Worm (Caenorhabditis elegans) whole organism, L2 larva: Measurements from ENCODE around the gene dhhc-6.
A peak's percentile ranks its signal among the peaks of the same experiment; 100 is the strongest.

Experiments used
- lin-13 ChIP-seq: fragments of 150-350 bp; optimal IDR thresholded peaks from 2 replicates; lab custom pipeline; 2014; ENCODE audit warnings: missing biosample characterization, missing genetic modification reagents, missing genetic modification characterization
- lsy-2 ChIP-seq, 2 experiments: fragments of 150-350 bp in 1 of 2; sonication (generic microtip) in 1 of 2; optimal IDR thresholded peaks; 2 replicates each; lab custom pipeline; 2014 to 2017; ENCODE audit warnings: missing biosample characterization in 2 of 2, missing genetic modification characterization in 2 of 2
- nhr-129 ChIP-seq: fragments of 150-350 bp; optimal IDR thresholded peaks from 2 replicates; lab custom pipeline; 2014; ENCODE audit warnings: missing biosample characterization, missing genetic modification characterization
- ztf-1 ChIP-seq: fragments of 200-800 bp; sonication (Bioruptor generic); conservative IDR thresholded peaks from 2 replicates; pipeline ENCODE4 v1.3.6; 2022; ENCODE audit warnings: missing genetic modification characterization, missing compliant biosample characterization

ce11 chrIV:12131308-12132072 lies 6.7 kb downstream of the dhhc-6 start:
- peak; percentile 11 for TF ChIP-seq nhr-129 (tag; lab: Kevin White, UChicago)
- no peak for TF ChIP-seq lsy-2 (tag; optimal IDR thresholded peaks at IDR 0.05; lab: Kevin White, UChicago)
- no peak for TF ChIP-seq lin-13 (GFP tag; lab: Kevin White, UChicago)
- no peak for TF ChIP-seq ztf-1 (GFP tag; lab: Robert Waterston, UW)
